In the genomic region with DNA sequence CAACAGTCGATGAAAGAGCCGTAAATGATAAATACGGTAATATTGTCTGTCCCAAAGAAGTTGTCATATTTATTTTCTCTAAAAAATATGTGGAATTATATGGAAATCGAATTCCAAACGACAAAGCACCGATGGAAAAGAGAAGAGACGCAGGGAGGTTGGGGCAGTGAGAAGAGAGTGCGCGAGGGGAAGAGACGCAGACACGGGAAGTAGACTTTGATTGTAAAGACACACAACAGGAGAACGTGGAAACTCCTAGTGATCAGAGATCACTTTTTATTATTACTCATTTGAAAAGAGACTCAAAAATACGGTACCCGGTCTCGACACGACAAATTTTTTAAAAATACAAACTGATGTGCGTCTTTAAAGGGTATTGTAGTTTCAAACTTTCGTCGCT, we compare ENCODE assay signal across 1 worm cellular context.
TF ChIP-seq lines count a peak whose summit lies in the region.

No protein-coding gene starts in this region.

TF ChIP-seq in whole organism, L1 larva, 84 proteins besides CTCF, POLR2A, EP300 and RAD21 (continued from another document):
- peak; percentile 75 for TF ChIP-seq lin-14 (GFP tag; optimal IDR thresholded peaks at IDR 0.05; lab: Kevin White, UChicago)
- TF ChIP-seq xbp-1 (tag; optimal IDR thresholded peaks at IDR 0.05; lab: Kevin White, UChicago) = peak; percentile 2
- peak; percentile 75 for TF ChIP-seq nhr-71 (tag; optimal IDR thresholded peaks at IDR 0.05; lab: Kevin White, UChicago)
